Fruit fly (Drosophila melanogaster) whole organism, embryonic: ENCODE results near the gene Eig71Ed.

Source experiments
- CG1024 ChIP-seq: fragments of 200-800 bp; sonication (Bioruptor generic); IDR thresholded peaks from 2 replicates; pipeline ENCODE4 v1.3.6; 2022; ENCODE audit warnings: missing biosample characterization, missing genetic modification characterization
- CG34376 ChIP-seq: fragments of 200-800 bp; sonication (Bioruptor generic); optimal IDR thresholded peaks from 2 replicates; lab custom pipeline; 2018; ENCODE audit warnings: missing biosample characterization, mild to moderate bottlenecking, missing genetic modification characterization
- CG7987 ChIP-seq: fragments of 200-800 bp; sonication (Bioruptor generic); optimal IDR thresholded peaks from 2 replicates; lab custom pipeline; 2018; ENCODE audit warnings: missing biosample characterization, mild to moderate bottlenecking, missing genetic modification characterization, moderate library complexity
- CG8478 ChIP-seq: fragments of >200 bp; optimal IDR thresholded peaks from 2 replicates; lab custom pipeline; 2018
- Gsc ChIP-seq: fragments of 200-800 bp; sonication (Bioruptor generic); IDR thresholded peaks from 2 replicates; pipeline ENCODE4 v1.3.6; 2022; ENCODE audit warnings: missing biosample characterization, missing genetic modification characterization
- Mes4 ChIP-seq: fragments of 200-800 bp; sonication (Bioruptor generic); optimal IDR thresholded peaks from 2 replicates; lab custom pipeline; 2016; ENCODE audit warnings: missing biosample characterization, missing genetic modification characterization
- peb ChIP-seq: fragments of 200-800 bp; sonication (Bioruptor generic); IDR thresholded peaks from 2 replicates; pipeline ENCODE4 v1.3.6; 2022; ENCODE audit warnings: missing biosample characterization, missing genetic modification characterization
- phol ChIP-seq: fragments of 200-800 bp; sonication (Bioruptor generic); optimal IDR thresholded peaks from 3 replicates; lab custom pipeline; 2018; ENCODE audit warnings: missing biosample characterization, mild to moderate bottlenecking, missing genetic modification characterization, moderate library complexity
- run ChIP-seq: fragments of 200-800 bp; sonication (Bioruptor generic); optimal IDR thresholded peaks from 3 replicates; lab custom pipeline; 2018; ENCODE audit warnings: missing biosample characterization, mild to moderate bottlenecking, missing genetic modification characterization
- salm ChIP-seq: fragments of 200-800 bp; sonication (Bioruptor generic); optimal IDR thresholded peaks from 2 replicates; lab custom pipeline; 2018; ENCODE audit warnings: missing biosample characterization, mild to moderate bottlenecking, missing genetic modification characterization
- tll ChIP-seq, 2 experiments: fragments of 200-800 bp in 1 of 2; fragments of >200 bp in 1 of 2; sonication (Bioruptor generic) in 1 of 2; optimal IDR thresholded peaks; 2 replicates each; lab custom pipeline; 2017 to 2019; ENCODE audit warnings: missing biosample characterization in 2 of 2, missing genetic modification characterization in 2 of 2, mild to moderate bottlenecking in 1 of 2, moderate library complexity in 1 of 2

dm6 chr3L:15649561-15649960 lies 2.8 kb upstream of the Eig71Ed start, which contains the start of the genes Eig71Ea and Eig71Eb:
- TF ChIP-seq CG7987 (GFP tag; lab: Kevin White, UChicago) (no peak), Mes4 (GFP tag; lab: Kevin White, UChicago) (no peak), tll (GFP tag; optimal IDR thresholded peaks at IDR 0.05; lab: Kevin White, UChicago) (no peak), salm (no peak), CG8478 (lab: Kevin White, UChicago) (no peak), run (tag; lab: Kevin White, UChicago) (no peak), CG1024 (GFP tag; lab: Robert Waterston, UW) (no peak), Gsc (no peak), CG34376 (GFP tag; lab: Kevin White, UChicago) (no peak), peb (GFP tag; lab: Robert Waterston, UW) (no peak), phol (tag; lab: Kevin White, UChicago) (no peak)
